Worm (Caenorhabditis elegans) whole organism, L4 larva: ENCODE data around the gene col-161.

Experiments used
- D1046.2 ChIP-seq: fragments of 200-800 bp; sonication (Bioruptor generic); IDR thresholded peaks from 2 replicates; pipeline ENCODE4 v1.3.6; 2022; ENCODE audit warnings: missing genetic modification characterization, missing compliant biosample characterization
- F10B5.3 ChIP-seq: sonication (generic microtip); optimal IDR thresholded peaks from 2 replicates; lab custom pipeline; 2016; ENCODE audit warnings: mild to moderate bottlenecking, missing genetic modification characterization, missing compliant biosample characterization
- F26F4.8 ChIP-seq: fragments of 200-800 bp; sonication (Bioruptor generic); conservative IDR thresholded peaks from 2 replicates; pipeline ENCODE4 v1.3.6; 2022; ENCODE audit warnings: missing genetic modification characterization, missing compliant biosample characterization
- F37D6.2 ChIP-seq: sonication (generic microtip); optimal IDR thresholded peaks from 2 replicates; lab custom pipeline; 2016; ENCODE audit warnings: mild to moderate bottlenecking, missing genetic modification characterization, missing compliant biosample characterization
- F44E2.7 ChIP-seq: fragments of 200-800 bp; sonication (Bioruptor generic); IDR thresholded peaks from 2 replicates; pipeline ENCODE4 v2.1.2; 2022; ENCODE audit warnings: missing genetic modification characterization, missing compliant biosample characterization
- F49E8.2 ChIP-seq: sonication (generic microtip); optimal IDR thresholded peaks from 2 replicates; lab custom pipeline; 2016; ENCODE audit warnings: missing compliant biosample characterization, mild to moderate bottlenecking, missing genetic modification characterization, borderline replicate concordance
- R02D3.7 ChIP-seq: fragments of 150-350 bp; sonication (generic microtip); optimal IDR thresholded peaks from 3 replicates; lab custom pipeline; 2014; ENCODE audit warnings: missing biosample characterization, missing genetic modification characterization
- T20F7.1 ChIP-seq: fragments of 200-800 bp; sonication (Bioruptor generic); optimal IDR thresholded peaks from 2 replicates; lab custom pipeline; 2018; ENCODE audit warnings: mild to moderate bottlenecking, missing genetic modification characterization, missing compliant biosample characterization
- Y105C5A.15 ChIP-seq: fragments of 200-800 bp; sonication (Bioruptor generic); IDR thresholded peaks from 2 replicates; pipeline ENCODE4 v1.3.6; 2022; ENCODE audit warnings: missing genetic modification characterization, missing compliant biosample characterization
- Y48G9A.11 ChIP-seq: fragments of 200-800 bp; sonication (Bioruptor generic); IDR thresholded peaks from 2 replicates; pipeline ENCODE4 v1.3.6; 2022; ENCODE audit warnings: missing genetic modification reagents, missing genetic modification characterization, missing compliant biosample characterization
- Y75B8A.6 ChIP-seq: fragments of 200-800 bp; sonication (Bioruptor generic); IDR thresholded peaks from 2 replicates; pipeline ENCODE4 v1.3.6; 2022; ENCODE audit warnings: missing genetic modification reagents, missing genetic modification characterization, missing compliant biosample characterization
- ZK337.2 ChIP-seq: fragments of 200-800 bp; sonication (Bioruptor generic); IDR thresholded peaks from 2 replicates; pipeline ENCODE4 v1.3.6; 2022; ENCODE audit warnings: missing genetic modification reagents, missing genetic modification characterization, missing compliant biosample characterization
- aha-1 ChIP-seq: fragments of 150-350 bp; peaks from one replicate; lab custom pipeline; 2014; ENCODE audit warnings: missing biosample characterization, missing genetic modification characterization
- arid-1 ChIP-seq: fragments of 200-800 bp; sonication (Bioruptor generic); conservative IDR thresholded peaks from 2 replicates; pipeline ENCODE4 v1.3.6; 2022; ENCODE audit warnings: missing genetic modification reagents, missing genetic modification characterization, missing compliant biosample characterization
- ces-1 ChIP-seq: fragments of 150-350 bp; sonication (generic microtip); optimal IDR thresholded peaks from 4 replicates; lab custom pipeline; 2014; ENCODE audit warnings: missing biosample characterization, missing genetic modification reagents, missing genetic modification characterization
- ctbp-1 ChIP-seq: fragments of 200-800 bp; sonication (Bioruptor generic); IDR thresholded peaks from 2 replicates; pipeline ENCODE4 v1.3.6; 2022; ENCODE audit warnings: missing genetic modification reagents, missing genetic modification characterization, missing compliant biosample characterization
- daf-16 ChIP-seq, 3 experiments: sonication (generic microtip); optimal IDR thresholded peaks; 2 replicates each; lab custom pipeline; 2016 to 2017; ENCODE audit warnings: missing genetic modification characterization in 3 of 3, missing genetic modification reagents in 3 of 3, mild to moderate bottlenecking in 2 of 3, missing compliant biosample characterization in 2 of 3, missing biosample characterization in 1 of 3, moderate library complexity in 1 of 3
- daf-8 ChIP-seq: fragments of 200-800 bp; sonication (Bioruptor generic); IDR thresholded peaks from 2 replicates; pipeline ENCODE4 v1.3.6; 2022; ENCODE audit warnings: missing genetic modification characterization, missing compliant biosample characterization
- dmd-6 ChIP-seq: fragments of 200-800 bp; sonication (Bioruptor generic); IDR thresholded peaks from 2 replicates; pipeline ENCODE4 v1.3.6; 2022; ENCODE audit warnings: missing genetic modification reagents, missing genetic modification characterization, missing compliant biosample characterization
- dmd-9 ChIP-seq: fragments of 200-800 bp; sonication (Bioruptor generic); IDR thresholded peaks from 2 replicates; pipeline ENCODE4 v1.3.6; 2022; ENCODE audit warnings: missing genetic modification reagents, missing genetic modification characterization, missing compliant biosample characterization
- dpl-1 ChIP-seq: fragments of 150-350 bp; optimal IDR thresholded peaks from 2 replicates; lab custom pipeline; 2014; ENCODE audit warnings: missing biosample characterization, missing genetic modification reagents, missing genetic modification characterization
- duxl-1 ChIP-seq: sonication (generic microtip); optimal IDR thresholded peaks from 2 replicates; lab custom pipeline; 2016; ENCODE audit warnings: mild to moderate bottlenecking, missing genetic modification characterization, moderate library complexity, missing compliant biosample characterization; ENCODE audit not compliant: poor library complexity
- fos-1 ChIP-seq: fragments of 150-350 bp; optimal IDR thresholded peaks from 2 replicates; lab custom pipeline; 2014; ENCODE audit warnings: missing biosample characterization, missing genetic modification characterization
- gei-8 ChIP-seq: fragments of 200-800 bp; sonication (Bioruptor generic); optimal IDR thresholded peaks from 2 replicates; lab custom pipeline; 2018; ENCODE audit warnings: mild to moderate bottlenecking, missing genetic modification characterization, missing compliant biosample characterization
- hif-1 ChIP-seq, 2 experiments: sonication (generic microtip); optimal IDR thresholded peaks; 2 replicates each; lab custom pipeline; 2016 to 2017; ENCODE audit warnings: missing compliant biosample characterization in 2 of 2, missing genetic modification characterization in 2 of 2, missing genetic modification reagents in 2 of 2, missing genotype in 2 of 2, mild to moderate bottlenecking in 1 of 2
- hlh-30 ChIP-seq: sonication (generic microtip); optimal IDR thresholded peaks from 2 replicates; lab custom pipeline; 2017; ENCODE audit warnings: antibody characterized with exemption, mild to moderate bottlenecking, missing genetic modification characterization, missing compliant biosample characterization; ENCODE audit not compliant: insufficient read depth
- hmg-1.1 ChIP-seq: fragments of 200-800 bp; sonication (Bioruptor generic); IDR thresholded peaks from 2 replicates; pipeline ENCODE4 v1.3.6; 2022; ENCODE audit warnings: missing genetic modification reagents, missing genetic modification characterization, missing compliant biosample characterization
- lin-13 ChIP-seq: fragments of 150-350 bp; optimal IDR thresholded peaks from 2 replicates; lab custom pipeline; 2014; ENCODE audit warnings: missing biosample characterization, missing genetic modification reagents, missing genetic modification characterization
- lin-38 ChIP-seq: fragments of 200-800 bp; sonication (Bioruptor generic); IDR thresholded peaks from 2 replicates; pipeline ENCODE4 v1.3.6; 2022; ENCODE audit warnings: missing genetic modification reagents, missing genetic modification characterization, missing compliant biosample characterization
- lin-39 ChIP-seq: fragments of 150-350 bp; optimal IDR thresholded peaks from 2 replicates; lab custom pipeline; 2014; ENCODE audit warnings: missing biosample characterization, missing genetic modification reagents, missing genetic modification characterization
- madf-5 ChIP-seq, 2 experiments: fragments of 200-800 bp; sonication (Bioruptor generic); IDR thresholded peaks; 2 replicates each; pipeline ENCODE4 v1.3.6; 2022; ENCODE audit warnings: missing compliant biosample characterization in 2 of 2, missing genetic modification characterization in 2 of 2
- mep-1 ChIP-seq: fragments of 150-350 bp; sonication (generic microtip); optimal IDR thresholded peaks from 3 replicates; lab custom pipeline; 2014; ENCODE audit warnings: missing biosample characterization, missing genetic modification characterization
- mes-2 ChIP-seq: sonication (generic microtip); optimal IDR thresholded peaks from 2 replicates; lab custom pipeline; 2016; ENCODE audit warnings: missing genotype, mild to moderate bottlenecking, missing genetic modification characterization, missing compliant biosample characterization; ENCODE audit not compliant: poor library complexity, severe bottlenecking
- nhr-102 ChIP-seq: sonication (generic microtip); optimal IDR thresholded peaks from 2 replicates; lab custom pipeline; 2016; ENCODE audit warnings: mild to moderate bottlenecking, missing genetic modification characterization, moderate library complexity, missing compliant biosample characterization
- nhr-237 ChIP-seq: sonication (generic microtip); optimal IDR thresholded peaks from 2 replicates; lab custom pipeline; 2017; ENCODE audit warnings: missing biosample characterization, missing genetic modification characterization
- nhr-28 ChIP-seq: fragments of 150-350 bp; optimal IDR thresholded peaks from 2 replicates; lab custom pipeline; 2014; ENCODE audit warnings: missing biosample characterization, missing genetic modification characterization
- nhr-41 ChIP-seq: fragments of 200-800 bp; sonication (Bioruptor generic); IDR thresholded peaks from 2 replicates; pipeline ENCODE4 v1.3.6; 2022; ENCODE audit warnings: missing genetic modification reagents, missing genetic modification characterization, missing compliant biosample characterization
- nhr-48 ChIP-seq: sonication (generic microtip); optimal IDR thresholded peaks from 2 replicates; lab custom pipeline; 2016; ENCODE audit warnings: mild to moderate bottlenecking, missing genetic modification characterization, missing compliant biosample characterization
- nhr-6 ChIP-seq: fragments of 150-350 bp; optimal IDR thresholded peaks from 2 replicates; lab custom pipeline; 2014; ENCODE audit warnings: missing biosample characterization, missing genetic modification characterization
- rbr-2 ChIP-seq: sonication (generic microtip); optimal IDR thresholded peaks from 2 replicates; lab custom pipeline; 2016; ENCODE audit warnings: missing genotype, missing genetic modification characterization, missing compliant biosample characterization
- sdz-12 ChIP-seq: fragments of 200-800 bp; sonication (Bioruptor generic); optimal IDR thresholded peaks from 2 replicates; lab custom pipeline; 2018; ENCODE audit warnings: mild to moderate bottlenecking, missing genetic modification characterization, missing compliant biosample characterization
- set-16 ChIP-seq: fragments of 200-800 bp; sonication (Bioruptor generic); IDR thresholded peaks from 2 replicates; pipeline ENCODE4 v1.3.6; 2022; ENCODE audit warnings: missing genetic modification reagents, missing genetic modification characterization, missing compliant biosample characterization
- skn-1 ChIP-seq: fragments of 150-350 bp; optimal IDR thresholded peaks from 2 replicates; lab custom pipeline; 2014; ENCODE audit warnings: missing biosample characterization, missing genetic modification characterization
- spr-3 ChIP-seq: fragments of 200-800 bp; sonication (Bioruptor generic); optimal IDR thresholded peaks from 2 replicates; lab custom pipeline; 2018; ENCODE audit warnings: mild to moderate bottlenecking, missing genetic modification characterization, missing compliant biosample characterization
- tra-1 ChIP-seq: fragments of 200-800 bp; sonication (Bioruptor generic); IDR thresholded peaks from 2 replicates; pipeline ENCODE4 v1.3.6; 2022; ENCODE audit warnings: missing genetic modification reagents, missing genetic modification characterization, missing compliant biosample characterization
- unc-130 ChIP-seq: sonication (generic microtip); optimal IDR thresholded peaks from 2 replicates; lab custom pipeline; 2016; ENCODE audit warnings: missing genetic modification reagents, missing genetic modification characterization, missing compliant biosample characterization
- zag-1 ChIP-seq: fragments of 150-350 bp; optimal IDR thresholded peaks from 2 replicates; lab custom pipeline; 2014; ENCODE audit warnings: missing biosample characterization, missing genetic modification characterization
- ztf-11 ChIP-seq: fragments of 150-350 bp; optimal IDR thresholded peaks from 2 replicates; lab custom pipeline; 2014; ENCODE audit warnings: missing biosample characterization, missing genetic modification characterization

The col-161 gene

DNA sequence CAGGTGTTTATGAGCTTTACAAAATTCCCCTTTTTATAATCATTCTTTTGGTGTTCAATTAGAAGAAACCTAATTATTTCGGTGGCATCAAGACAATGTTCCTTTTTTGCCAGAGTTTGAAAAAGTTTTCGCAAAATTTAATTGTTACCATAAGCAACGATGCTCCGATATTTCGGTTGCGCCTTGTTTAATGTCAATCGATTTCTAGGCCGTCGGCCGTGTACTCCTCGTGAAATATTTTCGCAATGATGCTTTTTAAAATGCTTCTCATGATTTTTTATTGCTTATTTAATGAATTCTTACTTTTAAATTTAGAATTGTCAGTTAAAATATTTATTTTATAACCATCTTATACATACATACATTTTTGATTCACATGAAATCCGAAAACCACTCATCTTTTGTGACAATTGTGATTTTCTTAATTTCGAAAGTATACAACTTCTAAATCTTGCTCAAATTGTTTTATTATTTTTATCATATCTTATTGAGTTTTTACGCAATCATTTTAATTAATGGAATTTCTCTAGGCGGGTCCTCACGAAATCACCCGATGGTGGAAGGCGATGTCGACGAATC is 4.7 kb downstream of the col-161 start, which contains the start of gene C50B6.3 (continued):
- TF ChIP-seq ces-1 (GFP tag; lab: Kevin White, UChicago) (no peak), D1046.2 (GFP tag; lab: Robert Waterston, UW) (no peak), F37D6.2 (tag; lab: Kevin White, UChicago) (peak; percentile 18), rbr-2 (peak; percentile 66), set-16 (GFP tag; lab: Robert Waterston, UW) (no peak), madf-5 (GFP tag; IDR thresholded peaks at IDR 0.05; lab: Robert Waterston, UW) (no peak), hlh-30 (peak; percentile 65), F49E8.2 (no peak), mep-1 (tag; lab: Kevin White, UChicago) (peak; percentile 67), Y105C5A.15 (GFP tag; lab: Robert Waterston, UW) (no peak), F44E2.7 (GFP tag; lab: Robert Waterston, UW) (no peak), dmd-6 (GFP tag; lab: Robert Waterston, UW) (peak; percentile 62), nhr-48 (tag; lab: Kevin White, UChicago) (peak; percentile 26), lin-38 (GFP tag; lab: Robert Waterston, UW) (peak; percentile 71), nhr-237 (tag; lab: Kevin White, UChicago) (no peak), R02D3.7 (no peak), sdz-12 (GFP tag; lab: Kevin White, UChicago) (no peak), hif-1 (tag; optimal IDR thresholded peaks at IDR 0.05; lab: Kevin White, UChicago) (peak in 1 of 2 experiments; percentile 83), zag-1 (tag; lab: Kevin White, UChicago) (no peak), skn-1 (tag; lab: Kevin White, UChicago) (no peak), lin-39 (tag; lab: Kevin White, UChicago) (peak; percentile 10), daf-16 (GFP tag; optimal IDR thresholded peaks at IDR 0.05; lab: Kevin White, UChicago) (peak in 1 of 2 experiments; percentile 13), daf-16 (tag; optimal IDR thresholded peaks at IDR 0.05; lab: Kevin White, UChicago) (peak; percentile 28), F10B5.3 (tag; lab: Kevin White, UChicago) (no peak), daf-8 (no peak)
- TF ChIP-seq, all 104 proteins: peak for 31

DNA sequence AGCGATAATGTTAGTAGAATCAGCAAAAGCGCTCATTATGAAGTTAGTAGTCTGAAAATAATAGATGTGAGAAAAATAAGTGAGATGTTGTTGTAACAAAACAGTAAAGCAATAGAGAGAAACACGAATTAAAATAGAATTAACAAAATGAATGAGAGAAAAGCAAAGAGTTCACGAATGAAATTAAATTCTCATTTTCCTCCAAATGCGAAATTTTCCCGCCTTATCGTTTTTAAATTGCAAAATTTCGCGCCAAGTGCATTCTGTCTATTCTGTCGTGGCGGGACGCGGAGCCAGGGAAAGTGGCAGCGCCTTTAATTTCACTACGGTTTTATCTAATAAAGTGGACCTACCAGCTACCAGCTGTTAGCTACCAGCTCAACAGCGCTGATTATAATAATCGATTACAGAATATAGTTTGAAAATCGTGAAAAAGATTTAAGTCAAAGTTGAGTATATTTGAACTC is 5.6 kb downstream of the col-161 start, which contains the start of gene nasp-2:
TSS of gene nasp-2 (minus strand) at position 51 of the 467 bp plus-strand sequence.
- TF ChIP-seq ZK337.2 (GFP tag; lab: Robert Waterston, UW) = peak; percentile 51; the same call in 1 of the 2 replicates
- TF ChIP-seq hif-1 (tag; optimal IDR thresholded peaks at IDR 0.05; lab: Kevin White, UChicago) = no peak
- no peak for TF ChIP-seq nhr-28
- no peak for TF ChIP-seq Y105C5A.15 (GFP tag; lab: Robert Waterston, UW)
- TF ChIP-seq mes-2 (tag; lab: Kevin White, UChicago) = peak; percentile 63
- TF ChIP-seq spr-3 (GFP tag; lab: Kevin White, UChicago) = no peak
- peak; percentile 77 for TF ChIP-seq nhr-6 (tag; lab: Kevin White, UChicago)
- TF ChIP-seq unc-130 (GFP tag; lab: Kevin White, UChicago) = peak; percentile 87
- no peak for TF ChIP-seq lin-39 (tag; lab: Kevin White, UChicago)
- 0 out of 2 replicates have a peak, but pooled peaks have one; percentile 8 for TF ChIP-seq tra-1 (GFP tag; lab: Robert Waterston, UW)
- TF ChIP-seq dpl-1 (GFP tag; lab: Kevin White, UChicago) = peak; percentile 63
- TF ChIP-seq gei-8 (GFP tag; lab: Kevin White, UChicago) = no peak
- TF ChIP-seq T20F7.1 = peak; percentile 81
- peak; percentile 97 for TF ChIP-seq Y48G9A.11 (GFP tag; lab: Robert Waterston, UW)
- no peak for TF ChIP-seq arid-1 (GFP tag; lab: Robert Waterston, UW)
- no peak for TF ChIP-seq D1046.2 (GFP tag; lab: Robert Waterston, UW)
- TF ChIP-seq aha-1 = no peak
- no peak for TF ChIP-seq lin-13
- TF ChIP-seq ctbp-1 (GFP tag; lab: Robert Waterston, UW) = no peak
- TF ChIP-seq dmd-9 (GFP tag; lab: Robert Waterston, UW) = 0 out of 2 replicates have a peak, but pooled peaks have one; percentile 43
- no peak for TF ChIP-seq nhr-41
- TF ChIP-seq fos-1 (tag; lab: Kevin White, UChicago) = no peak
- no peak for TF ChIP-seq hmg-1.1 (GFP tag; lab: Robert Waterston, UW)
- no peak for TF ChIP-seq F26F4.8 (GFP tag; lab: Robert Waterston, UW)
- no peak for TF ChIP-seq set-16 (GFP tag; lab: Robert Waterston, UW)
- no peak for TF ChIP-seq ztf-11 (tag; lab: Kevin White, UChicago)
- TF ChIP-seq Y75B8A.6 (GFP tag; lab: Robert Waterston, UW) = no peak
- TF ChIP-seq ces-1 (GFP tag; lab: Kevin White, UChicago) = no peak
- no peak for TF ChIP-seq nhr-102 (tag; lab: Kevin White, UChicago)
- no peak for TF ChIP-seq duxl-1 (tag; lab: Kevin White, UChicago)
- peak; percentile 91 for TF ChIP-seq F49E8.2
